Worm (Caenorhabditis elegans) whole organism, late embryonic: ENCODE data around the gene F08F1.9.

Experiments used
- F13H6.1 ChIP-seq: sonication (generic microtip); optimal IDR thresholded peaks from 2 replicates; lab custom pipeline; 2016; ENCODE audit warnings: missing genetic modification characterization, missing compliant biosample characterization
- ama-1 ChIP-seq: fragments of 150-350 bp; optimal IDR thresholded peaks from 2 replicates; lab custom pipeline; 2014
- ceh-18 ChIP-seq: sonication (generic microtip); optimal IDR thresholded peaks from 2 replicates; lab custom pipeline; 2016; ENCODE audit warnings: missing genetic modification characterization, missing compliant biosample characterization
- ceh-19 ChIP-seq: fragments of 200-800 bp; sonication (Bioruptor generic); optimal IDR thresholded peaks from 2 replicates; lab custom pipeline; 2018; ENCODE audit warnings: mild to moderate bottlenecking, missing genetic modification characterization, missing compliant biosample characterization
- ceh-22 ChIP-seq: sonication (generic microtip); optimal IDR thresholded peaks from 2 replicates; lab custom pipeline; 2017; ENCODE audit warnings: missing biosample characterization, missing genetic modification characterization
- ceh-24 ChIP-seq: sonication (generic microtip); optimal IDR thresholded peaks from 2 replicates; lab custom pipeline; 2016; ENCODE audit warnings: mild to moderate bottlenecking, missing genetic modification characterization, missing compliant biosample characterization
- ceh-30 ChIP-seq: fragments of 150-350 bp; optimal IDR thresholded peaks from 2 replicates; lab custom pipeline; 2014; ENCODE audit warnings: missing biosample characterization, missing genetic modification characterization
- ceh-45 ChIP-seq: fragments of 200-800 bp; sonication (Bioruptor generic); IDR thresholded peaks from 2 replicates; pipeline ENCODE4 v1.3.6; 2022; ENCODE audit warnings: missing genetic modification reagents, missing genetic modification characterization, missing compliant biosample characterization
- ceh-9 ChIP-seq: sonication (generic microtip); optimal IDR thresholded peaks from 2 replicates; lab custom pipeline; 2016; ENCODE audit warnings: mild to moderate bottlenecking, missing genetic modification characterization, inconsistent platforms, missing compliant biosample characterization
- che-1 ChIP-seq: sonication (generic microtip); optimal IDR thresholded peaks from 2 replicates; lab custom pipeline; 2016; ENCODE audit warnings: mild to moderate bottlenecking, missing genetic modification characterization, missing compliant biosample characterization
- dmd-4 ChIP-seq: sonication (generic microtip); optimal IDR thresholded peaks from 2 replicates; lab custom pipeline; 2016; ENCODE audit warnings: borderline replicate concordance, missing genetic modification characterization, missing compliant biosample characterization
- elt-2 ChIP-seq: sonication (generic microtip); optimal IDR thresholded peaks from 2 replicates; lab custom pipeline; 2016; ENCODE audit warnings: missing genetic modification reagents, missing genetic modification characterization, missing compliant biosample characterization
- elt-4 ChIP-seq: sonication (generic microtip); optimal IDR thresholded peaks from 2 replicates; lab custom pipeline; 2016; ENCODE audit warnings: missing genetic modification characterization, missing compliant biosample characterization
- ets-4 ChIP-seq: sonication (generic microtip); optimal IDR thresholded peaks from 2 replicates; lab custom pipeline; 2016; ENCODE audit warnings: missing genetic modification characterization, missing compliant biosample characterization
- eyg-1 ChIP-seq: sonication (generic microtip); optimal IDR thresholded peaks from 2 replicates; lab custom pipeline; 2016; ENCODE audit warnings: missing genotype, missing genetic modification characterization, missing compliant biosample characterization
- fkh-10 ChIP-seq: fragments of 150-350 bp; optimal IDR thresholded peaks from 2 replicates; lab custom pipeline; 2014; ENCODE audit warnings: missing biosample characterization, missing genetic modification reagents, missing genetic modification characterization
- fkh-6 ChIP-seq: sonication (generic microtip); optimal IDR thresholded peaks from 2 replicates; lab custom pipeline; 2016; ENCODE audit warnings: missing genetic modification characterization, missing compliant biosample characterization
- hlh-6 ChIP-seq: sonication (generic microtip); optimal IDR thresholded peaks from 2 replicates; lab custom pipeline; 2016; ENCODE audit warnings: missing genotype, missing genetic modification characterization, missing compliant biosample characterization
- hlh-8 ChIP-seq: sonication (generic microtip); optimal IDR thresholded peaks from 2 replicates; lab custom pipeline; 2016; ENCODE audit warnings: missing genotype, missing genetic modification characterization, missing compliant biosample characterization
- lim-6 ChIP-seq: sonication (generic microtip); optimal IDR thresholded peaks from 2 replicates; lab custom pipeline; 2016; ENCODE audit warnings: missing genetic modification characterization, missing compliant biosample characterization
- lin-11 ChIP-seq: fragments of 200-800 bp; sonication (Bioruptor generic); optimal IDR thresholded peaks from 2 replicates; lab custom pipeline; 2018; ENCODE audit warnings: mild to moderate bottlenecking, missing genetic modification characterization, missing compliant biosample characterization
- madf-2 ChIP-seq: sonication (generic microtip); optimal IDR thresholded peaks from 2 replicates; lab custom pipeline; 2017; ENCODE audit warnings: missing genetic modification characterization, missing compliant biosample characterization
- nfya-1 ChIP-seq: sonication (generic microtip); optimal IDR thresholded peaks from 2 replicates; lab custom pipeline; 2017; ENCODE audit warnings: missing genetic modification characterization, mild to moderate bottlenecking, missing compliant biosample characterization, antibody characterized with exemption, moderate library complexity
- nhr-232 ChIP-seq: sonication (generic microtip); optimal IDR thresholded peaks from 2 replicates; lab custom pipeline; 2016; ENCODE audit warnings: missing genetic modification characterization, missing compliant biosample characterization
- pag-3 ChIP-seq: sonication (generic microtip); optimal IDR thresholded peaks from 2 replicates; lab custom pipeline; 2016; ENCODE audit warnings: missing compliant biosample characterization, missing genetic modification characterization, borderline replicate concordance
- pat-9 ChIP-seq: fragments of 200-800 bp; sonication (Bioruptor generic); optimal IDR thresholded peaks from 2 replicates; lab custom pipeline; 2018; ENCODE audit warnings: mild to moderate bottlenecking, missing genetic modification characterization, moderate library complexity, missing compliant biosample characterization
- pax-1 ChIP-seq: fragments of 150-350 bp; optimal IDR thresholded peaks from 2 replicates; lab custom pipeline; 2014; ENCODE audit warnings: missing biosample characterization, missing genetic modification characterization
- pha-2 ChIP-seq: sonication (generic microtip); optimal IDR thresholded peaks from 2 replicates; lab custom pipeline; 2017; ENCODE audit warnings: mild to moderate bottlenecking, missing genetic modification characterization, missing compliant biosample characterization
- pqm-1 ChIP-seq: sonication (generic microtip); optimal IDR thresholded peaks from 2 replicates; lab custom pipeline; 2016; ENCODE audit warnings: missing genetic modification characterization, missing compliant biosample characterization
- pros-1 ChIP-seq: fragments of 150-350 bp; optimal IDR thresholded peaks from 2 replicates; lab custom pipeline; 2014; ENCODE audit warnings: missing biosample characterization, missing genetic modification reagents, missing genetic modification characterization
- ref-2 ChIP-seq: sonication (generic microtip); optimal IDR thresholded peaks from 2 replicates; lab custom pipeline; 2016; ENCODE audit warnings: missing genetic modification characterization, missing compliant biosample characterization
- rnt-1 ChIP-seq: sonication (generic microtip); optimal IDR thresholded peaks from 2 replicates; lab custom pipeline; 2016; ENCODE audit warnings: missing genetic modification characterization, missing compliant biosample characterization
- sox-2 ChIP-seq: fragments of 200-800 bp; sonication (Bioruptor generic); IDR thresholded peaks from 2 replicates; pipeline ENCODE4 v1.3.6; 2022; ENCODE audit warnings: missing genetic modification reagents, missing genetic modification characterization, missing compliant biosample characterization
- tbx-2 ChIP-seq: sonication (generic microtip); optimal IDR thresholded peaks from 2 replicates; lab custom pipeline; 2016; ENCODE audit warnings: missing genetic modification characterization, missing compliant biosample characterization
- tbx-7 ChIP-seq: sonication (generic microtip); optimal IDR thresholded peaks from 2 replicates; lab custom pipeline; 2016; ENCODE audit warnings: missing genotype, missing genetic modification characterization, missing compliant biosample characterization
- unc-3 ChIP-seq, 2 experiments: fragments of 200-800 bp in 1 of 2; sonication (Bioruptor generic) in 1 of 2; sonication (generic microtip) in 1 of 2; conservative IDR thresholded peaks in 1 of 2; optimal IDR thresholded peaks in 1 of 2; 2 replicates each; pipeline versions ENCODE4 v1.3.6 to Lab custom; 2016 to 2022; ENCODE audit warnings: missing compliant biosample characterization in 2 of 2, missing genetic modification characterization in 2 of 2, missing genetic modification reagents in 1 of 2
- unc-42 ChIP-seq: sonication (generic microtip); optimal IDR thresholded peaks from 2 replicates; lab custom pipeline; 2016; ENCODE audit warnings: missing genotype, missing genetic modification characterization, missing compliant biosample characterization
- unc-55 ChIP-seq: sonication (generic microtip); optimal IDR thresholded peaks from 2 replicates; lab custom pipeline; 2017; ENCODE audit warnings: missing biosample characterization, missing genetic modification reagents, missing genetic modification characterization
- ztf-16 ChIP-seq: sonication (generic microtip); optimal IDR thresholded peaks from 2 replicates; lab custom pipeline; 2017; ENCODE audit warnings: missing genetic modification characterization, missing compliant biosample characterization

The F08F1.9 gene

DNA sequence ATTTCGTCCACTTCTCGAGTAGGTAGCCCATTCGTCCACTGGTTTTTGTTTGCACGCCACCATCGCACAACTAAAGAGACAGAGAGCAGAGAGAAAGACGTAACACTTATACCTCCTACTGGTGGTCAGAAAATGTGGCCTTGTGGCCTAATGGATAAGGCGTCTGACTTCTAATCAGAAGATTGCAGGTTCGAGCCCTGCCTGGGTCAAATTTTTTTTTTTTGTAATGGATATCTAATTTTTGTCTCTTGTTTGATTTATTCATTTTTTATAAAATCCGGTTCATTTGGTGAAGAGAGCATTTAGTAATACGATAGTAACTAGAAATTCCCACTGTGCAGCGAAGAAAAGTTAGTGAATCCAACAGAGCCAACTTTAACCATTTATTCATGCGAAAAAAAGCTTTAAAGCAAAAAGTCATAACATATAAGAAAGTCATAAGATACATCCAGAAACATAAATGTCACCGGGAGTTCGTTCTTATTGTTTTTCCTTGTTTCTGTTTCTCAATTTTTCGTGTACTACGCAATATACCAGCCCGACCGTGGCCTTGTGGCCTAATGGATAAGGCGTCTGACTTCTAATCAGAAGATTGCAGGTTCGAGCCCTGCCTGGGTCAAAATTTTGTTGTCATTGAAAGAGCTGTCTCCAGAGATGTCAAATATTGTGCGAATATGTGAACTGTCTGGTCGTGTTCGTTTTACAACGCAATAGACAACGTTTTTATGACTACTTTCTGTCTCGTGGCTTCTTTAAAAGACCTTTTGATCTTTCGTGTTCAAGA, 24.4 kb downstream of the F08F1.9 start (continued):
- TF ChIP-seq ceh-30 (tag; lab: Kevin White, UChicago), result no peak
- TF ChIP-seq unc-42 (tag; lab: Kevin White, UChicago), result peak; percentile 39
- TF ChIP-seq lin-11 (tag; lab: Kevin White, UChicago), result peak; percentile 67
- peak; percentile 71 for TF ChIP-seq ztf-16 (tag; lab: Kevin White, UChicago)
- no peak for TF ChIP-seq fkh-10 (GFP tag; lab: Kevin White, UChicago)
- TF ChIP-seq nhr-232, result peak; percentile 74
- peak; percentile 60 for TF ChIP-seq ceh-18 (tag; lab: Kevin White, UChicago)
- no peak for TF ChIP-seq ceh-45 (GFP tag; lab: Robert Waterston, UW)
- no peak for TF ChIP-seq ceh-9
- peak; percentile 62 for TF ChIP-seq hlh-8 (tag; lab: Kevin White, UChicago)
- TF ChIP-seq ets-4 (tag; lab: Kevin White, UChicago), result no peak
- peak; percentile 62 for TF ChIP-seq hlh-6 (tag; lab: Kevin White, UChicago)
- TF ChIP-seq fkh-6, result peak; percentile 30
- TF ChIP-seq madf-2 (tag; lab: Kevin White, UChicago), result peak; percentile 57
- no peak for TF ChIP-seq tbx-7 (tag; lab: Kevin White, UChicago)
- peak; percentile 69 for TF ChIP-seq tbx-2 (tag; lab: Kevin White, UChicago)
- TF ChIP-seq dmd-4 (tag; lab: Kevin White, UChicago), result no peak
- TF ChIP-seq lim-6 (tag; lab: Kevin White, UChicago), result peak; percentile 38
- peak; percentile 77 for TF ChIP-seq che-1 (tag; lab: Kevin White, UChicago)
- no peak for TF ChIP-seq pqm-1 (tag; lab: Kevin White, UChicago)
- TF ChIP-seq ceh-24 (tag; lab: Kevin White, UChicago), result peak; percentile 34
- no peak for TF ChIP-seq pros-1
- peak; percentile 53 for TF ChIP-seq eyg-1 (tag; lab: Kevin White, UChicago)
- peak; percentile 42 for TF ChIP-seq rnt-1 (tag; lab: Kevin White, UChicago)
- peak; percentile 44 for TF ChIP-seq ceh-22
- TF ChIP-seq pag-3 (tag; lab: Kevin White, UChicago), result no peak
- no peak for TF ChIP-seq F13H6.1
- TF ChIP-seq pat-9 (tag; lab: Kevin White, UChicago), result peak; percentile 68
- no peak for TF ChIP-seq ama-1 (lab: Kevin White, UChicago)
- no peak for TF ChIP-seq pax-1
- TF ChIP-seq ceh-19, result peak; percentile 35
- TF ChIP-seq pha-2 (tag; lab: Kevin White, UChicago), result peak; percentile 74
- peak; percentile 73 for TF ChIP-seq unc-3 (GFP tag; conservative IDR thresholded peaks at IDR 0.05; lab: Robert Waterston, UW)
- peak; percentile 69 for TF ChIP-seq unc-3 (tag; optimal IDR thresholded peaks at IDR 0.05; lab: Kevin White, UChicago)
- peak; percentile 65; the same call in 1 of the 2 replicates for TF ChIP-seq sox-2 (GFP tag; lab: Robert Waterston, UW)
- TF ChIP-seq nfya-1, result peak; percentile 53
- peak; percentile 86 for TF ChIP-seq elt-2 (tag; lab: Kevin White, UChicago)
- TF ChIP-seq elt-4 (tag; lab: Kevin White, UChicago), result no peak

DNA sequence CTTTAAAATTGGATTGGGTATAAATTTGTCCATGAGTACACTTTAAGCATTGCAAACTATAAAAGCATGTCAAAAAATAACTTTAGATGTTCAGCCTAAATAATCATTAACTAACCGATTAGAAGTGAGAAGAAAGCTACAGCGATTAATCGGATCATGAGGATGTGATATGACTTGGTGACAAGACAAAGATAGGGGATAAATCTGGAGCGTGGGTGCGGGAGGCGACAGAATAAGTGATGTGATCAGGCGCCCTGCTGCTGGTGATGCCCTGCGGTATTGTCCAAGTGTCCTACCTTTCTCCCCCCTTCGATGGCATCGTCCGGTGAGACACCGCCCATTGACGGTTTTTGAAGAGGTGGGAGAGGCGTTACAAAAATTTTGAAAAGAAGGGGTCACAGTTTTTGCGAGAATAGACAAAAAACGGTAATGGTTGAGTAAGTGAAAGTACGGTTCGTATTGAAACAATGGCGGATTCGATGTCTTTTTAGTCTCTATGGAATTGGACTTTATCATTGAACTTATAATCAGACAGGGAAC, 25.9 kb downstream of the F08F1.9 start, which contains the start of gene F41D9.2:
F41D9.2 (minus strand) TSS at position 304 of the 540 bp plus-strand sequence.
- TF ChIP-seq unc-55 (no peak), ref-2 (tag; lab: Kevin White, UChicago) (peak; percentile 48)
